Worm (Caenorhabditis elegans) whole organism, late embryonic: ENCODE results near the gene C05G5.5.

Source experiments
- ama-1 ChIP-seq: fragments of 150-350 bp; optimal IDR thresholded peaks from 2 replicates; lab custom pipeline; 2014
- ceh-2 ChIP-seq: sonication (generic microtip); optimal IDR thresholded peaks from 2 replicates; lab custom pipeline; 2016; ENCODE audit warnings: missing genotype, missing genetic modification characterization, missing compliant biosample characterization
- fkh-10 ChIP-seq: fragments of 150-350 bp; optimal IDR thresholded peaks from 2 replicates; lab custom pipeline; 2014; ENCODE audit warnings: missing biosample characterization, missing genetic modification reagents, missing genetic modification characterization
- fkh-6 ChIP-seq: sonication (generic microtip); optimal IDR thresholded peaks from 2 replicates; lab custom pipeline; 2016; ENCODE audit warnings: missing genetic modification characterization, missing compliant biosample characterization
- hlh-30 ChIP-seq: sonication (generic microtip); optimal IDR thresholded peaks from 2 replicates; lab custom pipeline; 2017; ENCODE audit warnings: antibody characterized with exemption, missing genetic modification characterization, missing compliant biosample characterization; ENCODE audit not compliant: insufficient read depth
- pqm-1 ChIP-seq: sonication (generic microtip); optimal IDR thresholded peaks from 2 replicates; lab custom pipeline; 2016; ENCODE audit warnings: missing genetic modification characterization, missing compliant biosample characterization
- tbx-2 ChIP-seq: sonication (generic microtip); optimal IDR thresholded peaks from 2 replicates; lab custom pipeline; 2016; ENCODE audit warnings: missing genetic modification characterization, missing compliant biosample characterization

- TF ChIP-seq tbx-2 (no peak), pqm-1 (tag; lab: Kevin White, UChicago) (no peak), ceh-2 (tag; lab: Kevin White, UChicago) (no peak), hlh-30 (no peak), fkh-10 (GFP tag; lab: Kevin White, UChicago) (no peak), ama-1 (lab: Kevin White, UChicago) (no peak), fkh-6 (tag; lab: Kevin White, UChicago) (no peak)
Observed at ce11 chrX:14736220-14736619, 24.7 kb downstream of the C05G5.5 start.
